Worm (Caenorhabditis elegans): Measurements from ENCODE around the gene M176.10.
A peak's percentile ranks its signal among the peaks of the same experiment; 100 is the strongest.

Gene M176.10

DNA sequence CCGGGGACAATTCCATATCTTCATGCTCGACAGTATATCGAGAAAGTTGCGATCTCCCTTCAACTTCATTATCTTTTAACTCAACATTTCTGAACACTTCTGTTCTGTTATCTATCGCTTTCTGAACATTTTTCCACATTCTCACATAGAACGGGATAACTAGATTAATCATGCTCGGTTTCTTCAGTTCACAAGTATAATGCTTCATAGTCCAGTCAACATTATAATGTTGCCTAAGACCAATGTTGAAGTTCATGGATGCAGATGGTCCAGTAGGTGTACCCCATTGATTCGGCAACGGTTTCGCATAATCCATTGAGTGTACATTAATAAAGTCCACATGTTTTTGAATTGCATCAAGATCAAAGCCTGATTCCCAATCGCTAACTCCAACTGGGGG lies 12.9 kb upstream of the M176.10 start:
- TF ChIP-seq Y48G9A.11 (GFP tag; IDR thresholded peaks at IDR 0.05) (no peak), aha-1 (tag) (peak; percentile 3), madf-9 (GFP tag; conservative IDR thresholded peaks at IDR 0.05) (no peak), unc-62 (GFP tag; optimal IDR thresholded peaks at IDR 0.05 in 1 of 2) (peak in 1 of 2 experiments; percentile 91), unc-62 (tag; optimal IDR thresholded peaks at IDR 0.05) (no peak), zfp-2 (tag; optimal IDR thresholded peaks at IDR 0.05) (no peak), mdt-29 (GFP tag; IDR thresholded peaks at IDR 0.05) (no peak)

DNA sequence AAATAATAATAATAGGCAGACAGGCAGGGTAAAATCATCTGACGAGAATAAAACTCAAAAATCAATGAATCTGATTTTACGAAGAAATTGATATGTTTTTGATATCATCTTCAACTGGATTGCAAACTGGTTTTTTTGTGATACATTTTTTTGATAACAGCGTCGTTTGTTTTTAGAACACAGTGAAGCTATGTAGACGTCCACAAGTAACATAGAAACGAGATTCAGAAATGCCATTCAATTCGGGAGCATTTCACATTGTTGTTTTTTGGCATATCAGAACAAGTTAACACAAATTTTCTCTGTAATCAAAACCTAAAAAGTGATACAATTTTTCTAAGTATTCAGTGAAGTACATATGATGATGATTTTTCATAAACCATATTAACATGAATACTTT lies 12.3 kb upstream of the M176.10 start, which contains the start of gene chil-13:
TSS of gene chil-13 (minus strand) at position 101 of the 400 bp plus-strand sequence.
- TF ChIP-seq set-16 (GFP tag; IDR thresholded peaks at IDR 0.05) (no peak), skn-1 (tag; optimal IDR thresholded peaks at IDR 0.05) (no peak), mxl-3 (GFP tag; optimal IDR thresholded peaks at IDR 0.05) (no peak), egl-27 (tag; optimal IDR thresholded peaks at IDR 0.05) (no peak), zip-11 (GFP tag; IDR thresholded peaks at IDR 0.05) (no peak), pqm-1 (tag; optimal IDR thresholded peaks at IDR 0.05) (no peak), mxl-2 (GFP tag; conservative IDR thresholded peaks at IDR 0.05) (no peak), madf-9 (GFP tag; conservative IDR thresholded peaks at IDR 0.05) (no peak)

DNA sequence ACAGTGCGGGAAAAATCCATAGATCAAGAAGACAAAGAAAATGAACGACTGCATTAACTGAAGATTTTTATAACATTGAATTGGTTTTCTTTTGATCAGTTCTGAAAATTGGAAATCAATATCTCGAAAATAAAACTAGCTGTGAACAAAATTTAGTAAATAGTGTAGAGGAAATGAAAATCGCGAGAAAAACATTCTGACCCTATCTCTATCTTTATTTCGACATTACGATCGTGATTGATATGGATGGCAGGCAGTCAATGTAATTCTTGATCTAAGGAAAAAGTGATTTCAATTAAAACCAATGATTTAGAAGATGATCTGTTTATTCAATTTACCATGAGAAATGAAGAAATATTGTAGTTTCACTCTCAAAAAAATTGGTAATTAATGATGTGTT lies 10.0 kb upstream of the M176.10 start, which contains the start of gene kin-16:
TSS of gene kin-16 (minus strand) at position 101 of the 400 bp plus-strand sequence.
- TF ChIP-seq F10B5.3 (tag; optimal IDR thresholded peaks at IDR 0.05) (no peak), ztf-7 (tag; optimal IDR thresholded peaks at IDR 0.05) (no peak), Y105C5A.15 (GFP tag; IDR thresholded peaks at IDR 0.05) (no peak), ceh-20 (GFP tag; IDR thresholded peaks at IDR 0.05) (no peak), lsy-2 (tag; optimal IDR thresholded peaks at IDR 0.05) (no peak), mxl-3 (GFP tag; optimal IDR thresholded peaks at IDR 0.05) (no peak), unc-39 (tag; optimal IDR thresholded peaks at IDR 0.05) (no peak), dpl-1 (GFP tag; optimal IDR thresholded peaks at IDR 0.05) (no peak)

DNA sequence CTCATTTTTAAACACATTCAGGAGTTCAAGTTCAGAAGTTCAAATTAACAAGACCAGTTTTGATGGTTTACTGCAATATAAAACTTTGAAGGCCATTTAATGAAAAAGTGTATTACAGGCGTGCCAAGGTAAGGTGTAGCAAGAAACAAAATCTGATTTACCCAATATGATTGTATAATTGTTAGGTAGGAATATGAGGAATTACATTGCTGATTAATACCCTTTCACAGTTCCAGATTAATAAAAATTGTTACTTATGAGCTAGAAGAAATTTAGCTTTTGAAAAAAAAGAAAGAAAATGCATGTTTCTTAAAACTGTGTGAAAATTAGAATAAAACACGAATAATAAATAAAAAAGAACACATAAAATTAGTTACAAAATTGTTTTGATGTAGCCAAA lies 7.6 kb upstream of the M176.10 start, which contains the start of gene kin-15:
TSS of gene kin-15 (minus strand) at position 101 of the 400 bp plus-strand sequence.
- TF ChIP-seq zip-2 (tag; optimal IDR thresholded peaks at IDR 0.05): no peak
- TF ChIP-seq ZK546.5 (tag; optimal IDR thresholded peaks at IDR 0.05): no peak
- TF ChIP-seq Y5F2A.4 (GFP tag; optimal IDR thresholded peaks at IDR 0.05): no peak
- TF ChIP-seq dve-1 (tag; optimal IDR thresholded peaks at IDR 0.05; ENCODE audit: insufficient read depth): no peak
- TF ChIP-seq egl-43 (GFP tag; IDR thresholded peaks at IDR 0.05): no peak
- TF ChIP-seq sdz-12 (GFP tag; optimal IDR thresholded peaks at IDR 0.05): no peak
- no peak for TF ChIP-seq hlh-30 (tag; optimal IDR thresholded peaks at IDR 0.05; ENCODE audit: insufficient read depth)
- TF ChIP-seq lin-13 (GFP tag; optimal IDR thresholded peaks at IDR 0.05): no peak
- no peak for TF ChIP-seq ztf-7 (tag; optimal IDR thresholded peaks at IDR 0.05)
- no peak for TF ChIP-seq vab-7 (GFP tag; IDR thresholded peaks at IDR 0.05)
- no peak for TF ChIP-seq nhr-10 (tag; optimal IDR thresholded peaks at IDR 0.05)
- no peak for TF ChIP-seq zfp-3 (GFP tag; conservative IDR thresholded peaks at IDR 0.05)

DNA sequence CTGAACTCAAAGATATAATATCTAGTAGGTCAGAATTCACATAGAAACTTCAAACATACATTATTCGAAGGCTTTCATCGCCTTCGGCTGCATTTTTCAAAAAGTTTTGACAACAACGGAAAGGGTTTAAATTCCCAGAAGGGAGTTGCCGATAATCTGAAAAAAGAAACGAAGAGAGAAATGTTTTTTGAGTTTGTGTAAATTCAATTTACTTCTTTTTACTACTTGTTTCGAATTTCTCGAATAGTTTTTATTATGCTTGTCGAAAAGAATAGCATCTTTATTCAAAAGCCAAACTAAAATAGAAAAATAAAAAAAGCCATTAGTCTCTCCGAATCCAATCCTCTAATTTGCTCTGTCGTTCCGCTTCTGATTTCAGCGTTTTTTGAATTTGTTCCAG lies 5.1 kb upstream of the M176.10 start:
- TF ChIP-seq F37D6.2 (tag; optimal IDR thresholded peaks at IDR 0.05): no peak
- peak; percentile 42 for TF ChIP-seq fkh-10 (GFP tag; optimal IDR thresholded peaks at IDR 0.05)
- TF ChIP-seq ces-1 (GFP tag; optimal IDR thresholded peaks at IDR 0.05): peak; percentile 37

All from whole organism, L4 larva.